Worm (Caenorhabditis elegans) whole organism, L4 larva: ENCODE results near the gene dyf-2.
A peak's percentile ranks its signal among the peaks of the same experiment; 100 is the strongest.

ENCODE experiments used
- F10B5.3 ChIP-seq: sonication (generic microtip); optimal IDR thresholded peaks from 2 replicates; lab custom pipeline; 2016; ENCODE audit warnings: mild to moderate bottlenecking, missing genetic modification characterization, missing compliant biosample characterization
- T26A8.4 ChIP-seq: fragments of 200-800 bp; sonication (Bioruptor generic); IDR thresholded peaks from 2 replicates; pipeline ENCODE4 v1.3.6; 2022; ENCODE audit warnings: missing genetic modification characterization, missing compliant biosample characterization
- Y5F2A.4 ChIP-seq: fragments of 200-800 bp; sonication (Bioruptor generic); optimal IDR thresholded peaks from 2 replicates; lab custom pipeline; 2018; ENCODE audit warnings: mild to moderate bottlenecking, missing genetic modification characterization, missing compliant biosample characterization
- ZK546.5 ChIP-seq, 2 experiments: sonication (generic microtip); optimal IDR thresholded peaks; 2 replicates each; lab custom pipeline; 2017; ENCODE audit warnings: missing biosample characterization in 2 of 2, missing genetic modification characterization in 2 of 2
- ceh-28 ChIP-seq: fragments of 150-350 bp; optimal IDR thresholded peaks from 2 replicates; lab custom pipeline; 2014; ENCODE audit warnings: missing biosample characterization, missing genetic modification reagents, missing genetic modification characterization
- ceh-32 ChIP-seq: sonication (generic microtip); optimal IDR thresholded peaks from 2 replicates; lab custom pipeline; 2016; ENCODE audit warnings: mild to moderate bottlenecking, missing genetic modification characterization, missing compliant biosample characterization; ENCODE audit not compliant: poor library complexity
- ceh-44 ChIP-seq: fragments of 200-800 bp; sonication (Bioruptor generic); IDR thresholded peaks from 2 replicates; pipeline ENCODE4 v1.3.6; 2022; ENCODE audit warnings: missing genetic modification reagents, missing genetic modification characterization, missing compliant biosample characterization
- ceh-62 ChIP-seq: sonication (generic microtip); optimal IDR thresholded peaks from 2 replicates; lab custom pipeline; 2017; ENCODE audit warnings: missing biosample characterization, missing genetic modification characterization
- cey-2 ChIP-seq: sonication (generic microtip); optimal IDR thresholded peaks from 3 replicates; lab custom pipeline; 2017; ENCODE audit warnings: missing genetic modification characterization, mild to moderate bottlenecking, missing compliant biosample characterization, antibody characterized with exemption, borderline replicate concordance; ENCODE audit not compliant: insufficient read depth
- daf-16 ChIP-seq, 3 experiments: sonication (generic microtip); optimal IDR thresholded peaks; 2 replicates each; lab custom pipeline; 2016 to 2017; ENCODE audit warnings: missing genetic modification characterization in 3 of 3, missing genetic modification reagents in 3 of 3, mild to moderate bottlenecking in 2 of 3, missing compliant biosample characterization in 2 of 3, missing biosample characterization in 1 of 3, moderate library complexity in 1 of 3
- daf-8 ChIP-seq: fragments of 200-800 bp; sonication (Bioruptor generic); IDR thresholded peaks from 2 replicates; pipeline ENCODE4 v1.3.6; 2022; ENCODE audit warnings: missing genetic modification characterization, missing compliant biosample characterization
- dmd-6 ChIP-seq: fragments of 200-800 bp; sonication (Bioruptor generic); IDR thresholded peaks from 2 replicates; pipeline ENCODE4 v1.3.6; 2022; ENCODE audit warnings: missing genetic modification reagents, missing genetic modification characterization, missing compliant biosample characterization
- dmd-9 ChIP-seq: fragments of 200-800 bp; sonication (Bioruptor generic); IDR thresholded peaks from 2 replicates; pipeline ENCODE4 v1.3.6; 2022; ENCODE audit warnings: missing genetic modification reagents, missing genetic modification characterization, missing compliant biosample characterization
- dpl-1 ChIP-seq: fragments of 150-350 bp; optimal IDR thresholded peaks from 2 replicates; lab custom pipeline; 2014; ENCODE audit warnings: missing biosample characterization, missing genetic modification reagents, missing genetic modification characterization
- dve-1 ChIP-seq: sonication (generic microtip); optimal IDR thresholded peaks from 2 replicates; lab custom pipeline; 2017; ENCODE audit warnings: antibody characterized with exemption, mild to moderate bottlenecking, missing genetic modification characterization, missing compliant biosample characterization; ENCODE audit not compliant: insufficient read depth
- egl-43 ChIP-seq: fragments of 200-800 bp; sonication (Bioruptor generic); IDR thresholded peaks from 2 replicates; pipeline ENCODE4 v1.3.6; 2022; ENCODE audit warnings: missing genetic modification reagents, missing genetic modification characterization, missing compliant biosample characterization
- hif-1 ChIP-seq, 2 experiments: sonication (generic microtip); optimal IDR thresholded peaks; 2 replicates each; lab custom pipeline; 2016 to 2017; ENCODE audit warnings: missing compliant biosample characterization in 2 of 2, missing genetic modification characterization in 2 of 2, missing genetic modification reagents in 2 of 2, missing genotype in 2 of 2, mild to moderate bottlenecking in 1 of 2
- hlh-11 ChIP-seq: fragments of 200-800 bp; sonication (Bioruptor generic); optimal IDR thresholded peaks from 2 replicates; lab custom pipeline; 2018; ENCODE audit warnings: mild to moderate bottlenecking, missing genetic modification characterization, missing compliant biosample characterization
- hlh-30 ChIP-seq: sonication (generic microtip); optimal IDR thresholded peaks from 2 replicates; lab custom pipeline; 2017; ENCODE audit warnings: antibody characterized with exemption, mild to moderate bottlenecking, missing genetic modification characterization, missing compliant biosample characterization; ENCODE audit not compliant: insufficient read depth
- jun-1 ChIP-seq: fragments of 150-350 bp; optimal IDR thresholded peaks from 2 replicates; lab custom pipeline; 2014; ENCODE audit warnings: missing biosample characterization, missing genetic modification reagents, missing genetic modification characterization
- lim-7 ChIP-seq: fragments of 200-800 bp; sonication (Bioruptor generic); IDR thresholded peaks from 2 replicates; pipeline ENCODE4 v1.3.6; 2022; ENCODE audit warnings: missing genetic modification characterization, missing compliant biosample characterization
- lin-1 ChIP-seq: fragments of 200-800 bp; sonication (Bioruptor generic); IDR thresholded peaks from 2 replicates; pipeline ENCODE4 v1.3.6; 2022; ENCODE audit warnings: missing genetic modification reagents, missing genetic modification characterization, missing compliant biosample characterization
- lin-29 ChIP-seq: fragments of 200-800 bp; sonication (Bioruptor generic); IDR thresholded peaks from 2 replicates; pipeline ENCODE4 v1.3.6; 2022; ENCODE audit warnings: missing genetic modification reagents, missing genetic modification characterization, missing compliant biosample characterization
- lir-3 ChIP-seq: sonication (generic microtip); optimal IDR thresholded peaks from 2 replicates; lab custom pipeline; 2016; ENCODE audit warnings: mild to moderate bottlenecking, missing genetic modification characterization, missing compliant biosample characterization
- madf-5 ChIP-seq, 2 experiments: fragments of 200-800 bp; sonication (Bioruptor generic); IDR thresholded peaks; 2 replicates each; pipeline ENCODE4 v1.3.6; 2022; ENCODE audit warnings: missing compliant biosample characterization in 2 of 2, missing genetic modification characterization in 2 of 2
- madf-9 ChIP-seq: fragments of 200-800 bp; sonication (Bioruptor generic); conservative IDR thresholded peaks from 2 replicates; pipeline ENCODE4 v1.3.6; 2022; ENCODE audit warnings: missing genetic modification reagents, missing genetic modification characterization, missing compliant biosample characterization
- mep-1 ChIP-seq: fragments of 150-350 bp; sonication (generic microtip); optimal IDR thresholded peaks from 3 replicates; lab custom pipeline; 2014; ENCODE audit warnings: missing biosample characterization, missing genetic modification characterization
- mes-2 ChIP-seq: sonication (generic microtip); optimal IDR thresholded peaks from 2 replicates; lab custom pipeline; 2016; ENCODE audit warnings: missing genotype, mild to moderate bottlenecking, missing genetic modification characterization, missing compliant biosample characterization; ENCODE audit not compliant: poor library complexity, severe bottlenecking
- nhr-102 ChIP-seq: sonication (generic microtip); optimal IDR thresholded peaks from 2 replicates; lab custom pipeline; 2016; ENCODE audit warnings: mild to moderate bottlenecking, missing genetic modification characterization, moderate library complexity, missing compliant biosample characterization
- nhr-237 ChIP-seq: sonication (generic microtip); optimal IDR thresholded peaks from 2 replicates; lab custom pipeline; 2017; ENCODE audit warnings: missing biosample characterization, missing genetic modification characterization
- nhr-28 ChIP-seq: fragments of 150-350 bp; optimal IDR thresholded peaks from 2 replicates; lab custom pipeline; 2014; ENCODE audit warnings: missing biosample characterization, missing genetic modification characterization
- nhr-42 ChIP-seq: fragments of 200-800 bp; sonication (Bioruptor generic); IDR thresholded peaks from 2 replicates; pipeline ENCODE4 v1.3.6; 2022; ENCODE audit warnings: missing genetic modification characterization, missing compliant biosample characterization
- pha-4 ChIP-seq, 2 experiments: fragments of 150-350 bp in 1 of 2; fragments of 200-800 bp in 1 of 2; sonication (Bioruptor generic) in 1 of 2; IDR thresholded peaks in 1 of 2; optimal IDR thresholded peaks in 1 of 2; 2 replicates each; pipeline versions ENCODE4 v1.3.6 to Lab custom; 2014 to 2022; ENCODE audit warnings: missing genetic modification characterization in 2 of 2, missing genetic modification reagents in 2 of 2, missing biosample characterization in 1 of 2, missing compliant biosample characterization in 1 of 2
- pqm-1 ChIP-seq: sonication (generic microtip); optimal IDR thresholded peaks from 2 replicates; lab custom pipeline; 2017; ENCODE audit warnings: missing biosample characterization, missing genetic modification characterization
- snpc-4 ChIP-seq: fragments of 150-350 bp; optimal IDR thresholded peaks from 2 replicates; lab custom pipeline; 2014; ENCODE audit warnings: missing biosample characterization, missing genetic modification characterization
- spr-1 ChIP-seq: sonication (generic microtip); optimal IDR thresholded peaks from 2 replicates; lab custom pipeline; 2016; ENCODE audit warnings: mild to moderate bottlenecking, missing genetic modification characterization, missing compliant biosample characterization
- tra-1 ChIP-seq: fragments of 200-800 bp; sonication (Bioruptor generic); IDR thresholded peaks from 2 replicates; pipeline ENCODE4 v1.3.6; 2022; ENCODE audit warnings: missing genetic modification reagents, missing genetic modification characterization, missing compliant biosample characterization
- zag-1 ChIP-seq: fragments of 150-350 bp; optimal IDR thresholded peaks from 2 replicates; lab custom pipeline; 2014; ENCODE audit warnings: missing biosample characterization, missing genetic modification characterization
- zfp-2 ChIP-seq: sonication (generic microtip); optimal IDR thresholded peaks from 2 replicates; lab custom pipeline; 2016; ENCODE audit warnings: mild to moderate bottlenecking, missing genetic modification characterization, missing compliant biosample characterization
- zfp-3 ChIP-seq: fragments of 200-800 bp; sonication (Bioruptor generic); conservative IDR thresholded peaks from 2 replicates; pipeline ENCODE4 v1.3.6; 2022; ENCODE audit warnings: missing genetic modification reagents, missing genetic modification characterization, missing compliant biosample characterization
- zip-11 ChIP-seq: fragments of 200-800 bp; sonication (Bioruptor generic); IDR thresholded peaks from 2 replicates; pipeline ENCODE4 v1.3.6; 2022; ENCODE audit warnings: missing genetic modification characterization, missing compliant biosample characterization

dyf-2 gene

DNA sequence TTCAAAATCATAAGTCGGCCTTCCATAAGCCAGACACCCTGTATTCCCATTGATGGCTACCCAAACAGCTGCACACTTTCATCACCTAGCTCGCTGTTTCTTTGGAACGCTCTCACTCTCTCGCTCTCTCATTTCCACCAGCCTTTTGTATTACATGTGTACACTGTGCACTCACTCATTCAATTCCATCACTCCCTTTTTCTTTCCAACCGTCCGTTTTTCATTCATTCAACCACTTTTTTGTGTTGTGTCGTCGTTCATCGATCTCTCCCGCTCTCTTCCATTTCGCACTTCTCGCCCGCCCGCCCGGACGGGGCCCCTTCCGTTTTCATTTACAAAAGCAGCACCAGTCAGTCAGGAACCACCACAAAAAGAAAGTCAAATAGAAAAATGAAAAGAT is 28.3 kb downstream of the dyf-2 start:
- peak; percentile 51 for TF ChIP-seq mep-1 (tag; lab: Kevin White, UChicago)
- no peak for TF ChIP-seq lin-29 (GFP tag; lab: Robert Waterston, UW)
- 0 out of 2 replicates have a peak, but pooled peaks have one; percentile 35 for TF ChIP-seq lim-7 (GFP tag; lab: Robert Waterston, UW)
- TF ChIP-seq hlh-11 (tag; lab: Kevin White, UChicago), result peak; percentile 40
- no peak for TF ChIP-seq nhr-237 (tag; lab: Kevin White, UChicago)
- TF ChIP-seq daf-8 (GFP tag; lab: Robert Waterston, UW), result no peak
- TF ChIP-seq ceh-28 (tag; lab: Kevin White, UChicago), result no peak
- TF ChIP-seq Y5F2A.4, result no peak
- no peak for TF ChIP-seq ceh-44 (GFP tag; lab: Robert Waterston, UW)
- TF ChIP-seq spr-1, result no peak
- TF ChIP-seq pqm-1 (tag; lab: Kevin White, UChicago), result peak; percentile 31
- TF ChIP-seq F10B5.3, result no peak
- TF ChIP-seq dpl-1 (GFP tag; lab: Kevin White, UChicago), result no peak
- no peak for TF ChIP-seq zip-11 (GFP tag; lab: Robert Waterston, UW)
- no peak for TF ChIP-seq snpc-4 (tag; lab: Kevin White, UChicago)
- no peak for TF ChIP-seq dmd-6 (GFP tag; lab: Robert Waterston, UW)
- peak; percentile 36 for TF ChIP-seq mes-2 (tag; lab: Kevin White, UChicago)
- no peak for TF ChIP-seq lir-3 (tag; lab: Kevin White, UChicago)
- no peak for TF ChIP-seq ceh-32
- TF ChIP-seq zfp-2, result no peak
- TF ChIP-seq pha-4 (GFP tag; IDR thresholded peaks at IDR 0.05; lab: Robert Waterston, UW), result no peak
- TF ChIP-seq pha-4 (tag; optimal IDR thresholded peaks at IDR 0.05; lab: Kevin White, UChicago), result peak; percentile 19
- TF ChIP-seq daf-16 (GFP tag; optimal IDR thresholded peaks at IDR 0.05; lab: Kevin White, UChicago), result no peak
- peak; percentile 28 for TF ChIP-seq daf-16 (tag; optimal IDR thresholded peaks at IDR 0.05; lab: Kevin White, UChicago)
- no peak for TF ChIP-seq zag-1 (tag; lab: Kevin White, UChicago)
- no peak for TF ChIP-seq hlh-30 (tag; lab: Kevin White, UChicago)
- TF ChIP-seq zfp-3 (GFP tag; lab: Robert Waterston, UW), result no peak
- TF ChIP-seq tra-1 (GFP tag; lab: Robert Waterston, UW), result no peak
- no peak for TF ChIP-seq nhr-102 (tag; lab: Kevin White, UChicago)
- TF ChIP-seq nhr-28 (tag; lab: Kevin White, UChicago), result peak; percentile 34
- TF ChIP-seq egl-43 (GFP tag; lab: Robert Waterston, UW), result no peak
- TF ChIP-seq nhr-42, result no peak
- no peak for TF ChIP-seq cey-2 (tag; lab: Kevin White, UChicago)
- no peak for TF ChIP-seq ceh-62 (tag; lab: Kevin White, UChicago)
- TF ChIP-seq hif-1 (tag; optimal IDR thresholded peaks at IDR 0.05; lab: Kevin White, UChicago), result no peak
- no peak for TF ChIP-seq jun-1 (tag; lab: Kevin White, UChicago)
- no peak for TF ChIP-seq madf-5 (GFP tag; IDR thresholded peaks at IDR 0.05; lab: Robert Waterston, UW)
- no peak for TF ChIP-seq T26A8.4 (GFP tag; lab: Robert Waterston, UW)
- no peak for TF ChIP-seq dmd-9 (GFP tag; lab: Robert Waterston, UW)
- no peak for TF ChIP-seq madf-9 (GFP tag; lab: Robert Waterston, UW)
- no peak for TF ChIP-seq lin-1 (GFP tag; lab: Robert Waterston, UW)
- peak; percentile 16 for TF ChIP-seq dve-1
- TF ChIP-seq ZK546.5 (tag; optimal IDR thresholded peaks at IDR 0.05; lab: Kevin White, UChicago), result no peak
